Worm (Caenorhabditis elegans) whole organism, young adult: ENCODE data around the gene F01F1.14.
A peak's percentile ranks its signal among the peaks of the same experiment; 100 is the strongest.

ENCODE experiments used
- F39B2.1 ChIP-seq: fragments of 200-800 bp; sonication (Bioruptor generic); IDR thresholded peaks from 2 replicates; pipeline ENCODE4 v1.3.6; 2022; ENCODE audit warnings: missing genetic modification reagents, missing genetic modification characterization, missing compliant biosample characterization
- akir-1 ChIP-seq: fragments of 200-800 bp; sonication (Bioruptor generic); optimal IDR thresholded peaks from 2 replicates; lab custom pipeline; 2018; ENCODE audit warnings: mild to moderate bottlenecking, missing genetic modification characterization, moderate library complexity, missing compliant biosample characterization
- dpl-1 ChIP-seq: fragments of 150-350 bp; optimal IDR thresholded peaks from 2 replicates; lab custom pipeline; 2014; ENCODE audit warnings: missing biosample characterization, missing genetic modification reagents, missing genetic modification characterization
- mes-4 ChIP-seq: sonication (generic microtip); optimal IDR thresholded peaks from 2 replicates; lab custom pipeline; 2016; ENCODE audit warnings: missing genotype, missing genetic modification characterization, missing compliant biosample characterization
- nhr-90 ChIP-seq: sonication (generic microtip); optimal IDR thresholded peaks from 2 replicates; lab custom pipeline; 2016; ENCODE audit warnings: missing genotype, mild to moderate bottlenecking, missing genetic modification characterization, missing compliant biosample characterization
- pbrm-1 ChIP-seq: fragments of 200-800 bp; sonication (Bioruptor generic); IDR thresholded peaks from 2 replicates; pipeline ENCODE4 v1.3.6; 2022; ENCODE audit warnings: missing genetic modification reagents, missing genetic modification characterization, missing compliant biosample characterization
- pha-4 ChIP-seq: fragments of 150-350 bp; sonication (generic microtip); optimal IDR thresholded peaks from 2 replicates; lab custom pipeline; 2014; ENCODE audit warnings: missing biosample characterization, missing genetic modification reagents, missing genetic modification characterization
- rcor-1 ChIP-seq: fragments of 200-800 bp; sonication (Bioruptor generic); IDR thresholded peaks from 2 replicates; pipeline ENCODE4 v1.3.6; 2022; ENCODE audit warnings: missing genetic modification reagents, missing genetic modification characterization, missing compliant biosample characterization
- rpc-1 ChIP-seq, 2 experiments: fragments of 150-350 bp in 1 of 2; sonication (generic microtip) in 1 of 2; optimal IDR thresholded peaks; 2 replicates each; lab custom pipeline; 2014 to 2018; ENCODE audit warnings: missing biosample characterization in 1 of 2, missing genetic modification characterization in 1 of 2, missing genetic modification reagents in 1 of 2, missing genotype in 1 of 2
- unc-62 ChIP-seq: fragments of 150-350 bp; optimal IDR thresholded peaks from 2 replicates; lab custom pipeline; 2014; ENCODE audit warnings: missing biosample characterization, missing genetic modification reagents, missing genetic modification characterization
- ztf-18 ChIP-seq: sonication (generic microtip); optimal IDR thresholded peaks from 2 replicates; lab custom pipeline; 2016; ENCODE audit warnings: missing genotype, mild to moderate bottlenecking, missing genetic modification characterization, missing compliant biosample characterization
- ztf-22 ChIP-seq: fragments of 200-800 bp; sonication (Bioruptor generic); optimal IDR thresholded peaks from 2 replicates; lab custom pipeline; 2018; ENCODE audit warnings: mild to moderate bottlenecking, missing genetic modification characterization, moderate library complexity, missing compliant biosample characterization

DNA sequence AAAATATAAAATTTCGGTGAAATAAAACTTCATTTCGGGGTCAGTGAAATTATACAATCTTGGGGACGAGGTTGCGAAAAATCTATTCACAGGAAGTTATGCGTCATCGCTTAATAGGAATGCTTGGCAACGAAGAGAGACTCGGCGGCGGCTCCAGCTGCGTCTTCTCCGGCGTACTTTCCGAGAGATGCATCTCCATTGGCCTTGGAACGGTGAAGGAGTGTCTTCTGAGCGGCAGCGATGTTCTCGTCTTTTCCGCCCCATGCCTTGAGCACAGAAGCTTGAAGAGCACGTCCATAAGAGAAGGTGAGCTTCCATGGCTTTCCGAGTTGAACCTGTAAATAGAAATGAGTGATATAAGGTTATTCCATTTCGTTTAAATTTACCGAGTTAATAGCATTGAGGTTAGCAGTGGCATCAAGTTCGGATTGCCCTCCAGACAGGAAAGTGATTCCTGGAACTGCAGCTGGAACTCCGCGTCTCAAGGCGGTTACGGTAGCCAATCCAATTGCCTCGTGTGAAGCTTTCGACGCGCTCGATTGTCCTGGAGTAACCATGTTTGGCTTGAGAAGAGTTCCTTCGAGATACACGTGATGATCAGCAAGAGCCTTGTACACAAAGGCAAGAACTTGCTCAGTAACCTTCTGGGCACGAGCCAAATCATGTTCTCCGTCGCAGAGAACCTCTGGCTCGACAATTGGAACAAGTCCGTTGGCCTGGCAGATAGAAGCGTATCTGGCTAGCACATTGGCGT lies 7.9 kb downstream of the F01F1.14 start:
- TF ChIP-seq nhr-90 (tag; lab: Kevin White, UChicago): no peak
- TF ChIP-seq rpc-1 (optimal IDR thresholded peaks at IDR 0.05; lab: Kevin White, UChicago): no peak
- no peak for TF ChIP-seq rpc-1 (tag; optimal IDR thresholded peaks at IDR 0.05; lab: Kevin White, UChicago)
- no peak for TF ChIP-seq rcor-1 (GFP tag; lab: Robert Waterston, UW)
- TF ChIP-seq ztf-18 (tag; lab: Kevin White, UChicago): no peak
- no peak for TF ChIP-seq F39B2.1 (GFP tag; lab: Robert Waterston, UW)
- TF ChIP-seq pha-4 (tag; lab: Kevin White, UChicago): no peak
- no peak for TF ChIP-seq akir-1 (GFP tag; lab: Kevin White, UChicago)
- no peak for TF ChIP-seq ztf-22 (GFP tag; lab: Kevin White, UChicago)
- no peak for TF ChIP-seq mes-4 (tag; lab: Kevin White, UChicago)
- no peak for TF ChIP-seq dpl-1 (GFP tag; lab: Kevin White, UChicago)
- 0 out of 2 replicates have a peak, but pooled peaks have one; percentile 4 for TF ChIP-seq pbrm-1 (GFP tag; lab: Robert Waterston, UW)
- TF ChIP-seq unc-62 (GFP tag; lab: Kevin White, UChicago): no peak
